Worm (Caenorhabditis elegans) whole organism, L4 larva: Measurements from ENCODE around the gene nhr-285.
"Not testable (repeated sequence)": the region's sequence is repeated elsewhere in the genome, so short reads cannot be mapped to it uniquely, and the experiment has no call there.

ENCODE experiments used
- ZK546.5 ChIP-seq, 2 experiments: sonication (generic microtip); optimal IDR thresholded peaks; 2 replicates each; lab custom pipeline; 2017; ENCODE audit warnings: missing biosample characterization in 2 of 2, missing genetic modification characterization in 2 of 2
- ceh-82 ChIP-seq: sonication (generic microtip); optimal IDR thresholded peaks from 2 replicates; lab custom pipeline; 2017; ENCODE audit warnings: missing biosample characterization, missing genetic modification characterization
- daf-12 ChIP-seq: fragments of 150-350 bp; optimal IDR thresholded peaks from 2 replicates; lab custom pipeline; 2014; ENCODE audit warnings: missing biosample characterization, missing genetic modification reagents, missing genetic modification characterization
- fkh-10 ChIP-seq: fragments of 150-350 bp; optimal IDR thresholded peaks from 2 replicates; lab custom pipeline; 2014; ENCODE audit warnings: missing biosample characterization, missing genetic modification reagents, missing genetic modification characterization
- lin-1 ChIP-seq: fragments of 200-800 bp; sonication (Bioruptor generic); IDR thresholded peaks from 2 replicates; pipeline ENCODE4 v1.3.6; 2022; ENCODE audit warnings: missing genetic modification reagents, missing genetic modification characterization, missing compliant biosample characterization
- pqm-1 ChIP-seq: sonication (generic microtip); optimal IDR thresholded peaks from 2 replicates; lab custom pipeline; 2017; ENCODE audit warnings: missing biosample characterization, missing genetic modification characterization
- unc-62 ChIP-seq, 3 experiments: fragments of 150-350 bp in 1 of 3; sonication (generic microtip); optimal IDR thresholded peaks in 2 of 3; peaks in 1 of 3; 1 replicate in 1 of 3; 2 replicates in 2 of 3; lab custom pipeline; 2014 to 2017; ENCODE audit warnings: missing biosample characterization in 3 of 3, missing genetic modification characterization in 3 of 3, missing genetic modification reagents in 3 of 3, missing genotype in 1 of 3
- ztf-11 ChIP-seq: fragments of 150-350 bp; optimal IDR thresholded peaks from 2 replicates; lab custom pipeline; 2014; ENCODE audit warnings: missing biosample characterization, missing genetic modification characterization

DNA sequence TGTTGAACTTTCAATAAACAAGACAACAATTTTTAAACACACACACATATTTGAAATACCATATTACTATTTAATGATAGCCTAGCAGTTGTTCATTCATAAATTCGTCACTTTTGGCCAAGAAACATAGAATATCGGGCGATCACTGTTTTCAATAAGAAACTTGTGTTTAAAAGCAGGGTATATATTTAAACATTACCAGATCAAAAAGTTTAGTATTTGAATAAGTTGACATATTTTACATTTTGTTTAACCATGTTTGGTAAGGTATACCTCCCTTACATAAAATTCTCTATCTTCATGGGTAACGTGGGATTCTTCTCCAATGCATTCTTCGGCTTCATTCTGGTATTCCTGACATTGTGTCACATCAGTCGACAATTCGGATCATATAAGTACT, 24.3 kb downstream of the nhr-285 start, which contains the start of gene str-8:
- TF ChIP-seq ztf-11 (tag; lab: Kevin White, UChicago); daf-12 (tag; lab: Kevin White, UChicago); ceh-82 (tag; lab: Kevin White, UChicago); unc-62 (GFP tag; optimal IDR thresholded peaks at IDR 0.05 in 1 of 2; lab: Kevin White, UChicago); unc-62 (tag; optimal IDR thresholded peaks at IDR 0.05; lab: Kevin White, UChicago); lin-1 (GFP tag; lab: Robert Waterston, UW); fkh-10 (GFP tag; lab: Kevin White, UChicago); ZK546.5 (tag; optimal IDR thresholded peaks at IDR 0.05; lab: Kevin White, UChicago); pqm-1 (tag; lab: Kevin White, UChicago): not testable (repeated sequence)
